Fruit fly (Drosophila melanogaster) whole organism: ENCODE data around the gene nod.

Experiments used
- CG8478 ChIP-seq: fragments of >200 bp; optimal IDR thresholded peaks from 2 replicates; lab custom pipeline; 2018; ENCODE audit warnings: inconsistent platforms
- Dll ChIP-seq: fragments of >200 bp; optimal IDR thresholded peaks from 2 replicates; lab custom pipeline; 2017
- pan ChIP-seq: fragments of >200 bp; optimal IDR thresholded peaks from 2 replicates; lab custom pipeline; 2017

DNA sequence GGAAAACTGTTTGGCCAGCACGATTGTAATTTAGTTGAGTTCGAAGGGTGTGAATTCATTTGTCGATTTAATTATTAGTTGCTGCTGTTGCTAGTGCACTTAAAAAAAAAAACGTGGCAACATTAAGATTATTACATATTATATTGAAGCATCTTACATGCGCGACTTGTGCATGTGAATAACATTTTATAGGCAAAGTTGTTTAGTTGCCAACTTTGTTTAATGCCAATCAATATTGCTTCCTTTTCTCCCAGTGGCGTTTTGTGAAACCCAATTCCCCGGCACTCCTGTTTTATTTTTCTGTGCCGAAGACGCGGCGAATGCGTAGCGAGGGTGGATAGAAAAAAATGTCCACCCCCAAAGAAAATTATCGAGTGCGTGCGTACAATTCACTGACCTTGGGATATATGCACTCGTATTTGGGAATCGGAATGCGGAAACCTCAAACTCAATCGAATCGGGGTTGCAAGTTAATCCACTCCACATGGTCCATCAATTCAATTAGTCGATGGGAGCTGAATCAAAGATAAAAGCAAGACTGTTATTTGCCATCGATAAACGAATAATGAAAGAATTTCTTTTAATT lies 48.5 kb downstream of the nod start:
- TF ChIP-seq CG8478 (lab: Kevin White, UChicago) (no peak), Dll (lab: Kevin White, UChicago) (no peak), pan (no peak)
